Fruit fly (Drosophila melanogaster) whole organism: Measurements from ENCODE around the gene CG14610.

Source experiments
- CG8478 ChIP-seq: fragments of >200 bp; optimal IDR thresholded peaks from 2 replicates; lab custom pipeline; 2018; ENCODE audit warnings: inconsistent platforms
- Dll ChIP-seq: fragments of >200 bp; optimal IDR thresholded peaks from 2 replicates; lab custom pipeline; 2017
- EcR ChIP-seq, 2 experiments: fragments of >200 bp; optimal IDR thresholded peaks; 2 replicates each; lab custom pipeline; 2017; ENCODE audit warnings: missing biosample characterization in 2 of 2, missing genetic modification characterization in 2 of 2, missing genetic modification reagents in 2 of 2
- pan ChIP-seq: fragments of >200 bp; optimal IDR thresholded peaks from 2 replicates; lab custom pipeline; 2017
- psq ChIP-seq: fragments of >200 bp; optimal IDR thresholded peaks from 2 replicates; lab custom pipeline; 2017
- usp ChIP-seq: fragments of >200 bp; optimal IDR thresholded peaks from 2 replicates; lab custom pipeline; 2017; ENCODE audit warnings: missing biosample characterization, missing genetic modification characterization, mixed read lengths

The CG14610 gene

DNA sequence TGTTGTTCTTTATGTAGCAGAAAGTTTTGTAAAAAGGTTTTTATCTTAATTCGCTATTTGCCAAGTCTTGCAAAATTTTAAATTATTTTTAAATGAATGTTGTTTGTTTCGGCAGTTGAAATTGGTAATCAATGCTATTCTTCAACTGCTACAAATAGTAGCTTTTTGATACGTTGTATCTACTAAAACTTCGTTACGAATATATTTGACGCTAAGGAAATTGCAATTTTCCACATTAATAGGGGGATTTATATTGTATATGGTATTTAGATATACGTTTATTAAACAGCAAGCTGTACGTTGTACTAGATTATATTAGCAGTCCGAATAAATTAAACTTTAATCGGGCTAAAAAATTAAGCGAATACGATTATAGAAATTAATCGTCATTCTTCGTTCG is 12.8 kb downstream of the CG14610 start, which contains the start of gene CG31493:
TSS of gene CG31493 (plus strand) at position 301 of the 400 bp plus-strand sequence.
- TF ChIP-seq EcR (GFP tag; optimal IDR thresholded peaks at IDR 0.05; lab: Kevin White, UChicago) (no peak), pan (lab: Kevin White, UChicago) (no peak), psq (lab: Kevin White, UChicago) (no peak), usp (no peak), Dll (lab: Kevin White, UChicago) (no peak), CG8478 (no peak)

DNA sequence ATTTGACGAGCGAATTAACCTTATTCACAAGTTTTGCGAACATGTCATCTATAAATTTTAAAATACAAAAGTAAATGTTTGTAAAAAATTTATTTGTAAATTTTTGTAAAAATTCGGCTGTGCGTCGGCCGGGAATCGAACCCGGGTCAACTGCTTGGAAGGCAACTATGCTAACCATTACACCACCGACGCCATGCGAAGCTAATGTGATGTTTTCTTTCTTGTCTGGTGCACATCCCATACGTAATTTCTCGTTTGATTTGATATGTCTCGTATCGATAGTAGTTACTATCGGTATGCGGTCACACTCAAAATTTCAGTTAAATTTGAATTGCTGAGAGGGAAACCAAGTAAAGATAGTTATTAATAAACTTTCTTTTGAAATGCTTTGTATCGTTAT is 13.3 kb downstream of the CG14610 start:
- TF ChIP-seq EcR (GFP tag; optimal IDR thresholded peaks at IDR 0.05; lab: Kevin White, UChicago) = no peak
- no peak for TF ChIP-seq pan (lab: Kevin White, UChicago)
- TF ChIP-seq usp = no peak
- no peak for TF ChIP-seq psq (lab: Kevin White, UChicago)
- no peak for TF ChIP-seq CG8478
- no peak for TF ChIP-seq Dll (lab: Kevin White, UChicago)

DNA sequence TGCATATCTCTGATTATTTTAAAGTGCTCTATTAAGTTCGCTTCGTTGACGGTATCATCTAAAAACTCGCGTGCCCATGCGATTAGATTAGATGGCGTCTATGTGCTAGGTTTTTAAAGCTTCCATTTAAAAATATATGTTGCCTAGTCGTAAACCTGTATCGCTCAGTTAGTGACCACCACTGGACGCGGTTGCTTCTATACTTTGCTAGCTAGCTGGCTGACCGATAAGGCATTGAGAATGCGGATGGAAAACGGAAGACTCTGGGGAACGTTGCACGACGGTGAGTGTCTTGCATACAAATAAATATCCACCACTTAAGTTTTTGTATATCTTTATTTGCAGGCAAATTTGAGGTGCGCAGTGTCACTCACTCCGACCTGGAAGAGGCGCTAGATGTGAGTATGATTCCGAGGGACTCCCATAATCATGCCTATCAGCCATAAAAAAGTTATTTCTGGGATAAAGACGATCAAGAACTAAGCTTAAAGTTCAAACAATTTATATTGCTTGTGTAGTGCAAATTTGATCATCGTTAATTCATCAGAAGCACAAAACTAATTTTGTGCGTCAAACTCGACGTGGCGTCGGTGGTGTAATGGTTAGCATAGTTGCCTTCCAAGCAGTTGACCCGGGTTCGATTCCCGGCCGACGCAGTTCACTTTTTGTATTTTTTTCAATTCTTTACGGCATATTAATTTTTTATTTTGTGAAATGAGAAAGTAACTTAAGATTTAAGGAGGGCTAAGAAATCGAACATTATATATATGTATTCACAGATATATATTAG is 14.6 kb downstream of the CG14610 start, which contains the start of gene CG31248:
TSS of gene CG31248 (plus strand) at position 41 of the 790 bp plus-strand sequence.
- TF ChIP-seq usp (no peak), pan (lab: Kevin White, UChicago) (no peak), Dll (lab: Kevin White, UChicago) (no peak), EcR (GFP tag; optimal IDR thresholded peaks at IDR 0.05; lab: Kevin White, UChicago) (no peak), CG8478 (no peak), psq (lab: Kevin White, UChicago) (no peak)

DNA sequence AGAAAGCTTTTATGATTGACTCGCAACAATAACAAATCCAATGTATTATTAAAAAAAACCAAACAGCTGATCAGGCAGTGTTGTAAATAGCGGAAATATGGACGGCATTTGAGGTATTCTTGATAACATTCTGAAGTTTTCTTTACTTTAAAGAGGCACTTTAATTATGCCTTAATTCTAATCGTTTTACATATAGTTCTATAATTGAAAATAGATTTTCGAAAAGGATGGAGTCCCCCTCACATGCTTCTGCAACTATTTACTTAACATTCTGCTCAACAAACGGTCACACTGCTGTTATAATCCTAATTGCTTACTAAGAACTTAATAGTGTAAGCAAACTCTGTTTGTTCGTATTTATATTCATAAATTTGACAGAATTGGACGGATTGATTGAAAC is 16.1 kb downstream of the CG14610 start, which contains the start of gene CG10068:
TSS of gene CG10068 (minus strand) at position 62 of the 400 bp plus-strand sequence.
- no peak for TF ChIP-seq pan (lab: Kevin White, UChicago)
- TF ChIP-seq usp = no peak
- TF ChIP-seq EcR (GFP tag; optimal IDR thresholded peaks at IDR 0.05; lab: Kevin White, UChicago) = no peak
- no peak for TF ChIP-seq psq (lab: Kevin White, UChicago)
- no peak for TF ChIP-seq Dll (lab: Kevin White, UChicago)
- TF ChIP-seq CG8478 = no peak

DNA sequence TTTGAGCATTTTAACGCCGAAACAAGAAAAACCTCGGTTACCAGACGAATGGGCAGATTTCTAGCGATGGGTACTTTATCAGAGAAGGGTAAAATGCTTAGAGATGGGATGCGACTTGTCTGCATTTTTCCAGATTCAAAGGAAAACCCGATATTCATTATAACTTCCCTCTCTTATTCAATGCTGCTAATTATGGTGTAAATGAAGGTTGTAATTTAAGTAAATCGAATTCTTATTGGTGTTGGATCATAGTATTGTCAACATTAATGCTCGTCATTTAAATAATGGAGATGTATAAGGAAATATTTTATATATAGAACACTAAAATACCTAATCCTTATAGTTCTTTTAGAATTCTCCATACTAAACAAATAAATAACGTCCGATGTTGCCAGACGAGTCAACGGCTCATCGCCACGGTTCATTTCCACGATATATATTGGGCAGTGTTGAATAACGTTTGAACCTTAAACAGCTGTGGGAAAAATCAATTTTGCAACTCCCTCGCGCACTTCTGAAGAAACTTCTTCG is 19.9 kb downstream of the CG14610 start, which contains the start of the genes Alh and CG10098:
TSS of gene Alh (minus strand) at position 77 of the 531 bp plus-strand sequence.
TSS of gene CG10098 (plus strand) at position 440 of the 531 bp plus-strand sequence.
- TF ChIP-seq CG8478 (no peak), usp (no peak), EcR (GFP tag; optimal IDR thresholded peaks at IDR 0.05; lab: Kevin White, UChicago) (no peak), psq (lab: Kevin White, UChicago) (no peak), Dll (lab: Kevin White, UChicago) (no peak), pan (lab: Kevin White, UChicago) (no peak)

DNA sequence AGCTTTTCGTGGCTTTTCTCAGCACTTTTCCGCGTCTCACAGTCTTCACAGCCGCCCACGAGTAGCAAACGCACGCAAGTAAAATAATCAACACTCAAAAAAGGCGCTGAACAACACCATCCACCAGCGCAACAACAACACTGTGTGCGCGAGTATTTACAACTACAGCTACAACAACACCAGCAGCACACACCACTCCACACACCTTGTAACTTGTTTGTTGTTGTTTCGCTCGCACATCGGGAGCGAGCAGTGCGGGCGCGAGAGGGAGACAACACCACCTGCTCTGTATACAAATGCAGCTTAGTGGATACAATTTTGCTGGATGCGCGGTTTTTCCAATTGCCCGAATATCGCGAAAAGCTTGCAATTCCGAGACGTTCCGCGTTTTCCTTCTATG is 20.4 kb downstream of the CG14610 start:
- TF ChIP-seq psq (lab: Kevin White, UChicago) = no peak
- TF ChIP-seq CG8478 = peak; percentile 85
- TF ChIP-seq EcR (GFP tag; optimal IDR thresholded peaks at IDR 0.05; lab: Kevin White, UChicago) = no peak
- TF ChIP-seq pan (lab: Kevin White, UChicago) = no peak
- TF ChIP-seq Dll (lab: Kevin White, UChicago) = no peak
- no peak for TF ChIP-seq usp

DNA sequence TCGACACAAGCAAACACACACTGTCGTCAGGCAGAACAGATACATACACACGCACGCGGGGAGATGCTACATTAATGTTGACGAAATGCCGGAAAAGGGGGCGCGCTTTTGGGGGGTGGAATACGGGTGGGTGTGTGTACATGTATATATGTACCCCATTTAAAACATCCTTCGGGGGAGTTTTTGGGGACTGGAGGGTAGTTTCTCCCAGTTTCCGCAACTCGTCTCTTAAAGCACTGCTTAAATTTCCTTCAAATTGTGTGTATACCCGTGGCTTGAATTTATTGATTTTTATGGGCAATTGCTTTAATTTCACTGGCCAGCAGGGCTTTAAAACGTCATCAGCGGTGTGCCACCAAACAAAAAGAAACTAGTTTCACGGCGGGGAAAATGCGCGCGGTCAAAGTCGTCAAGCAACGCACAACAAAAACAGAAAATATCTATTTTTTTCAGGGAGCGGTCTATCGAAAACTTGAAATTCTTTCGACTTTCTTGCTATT is 21.0 kb downstream of the CG14610 start:
- TF ChIP-seq EcR (GFP tag; optimal IDR thresholded peaks at IDR 0.05; lab: Kevin White, UChicago) (no peak), Dll (lab: Kevin White, UChicago) (no peak), CG8478 (no peak)

DNA sequence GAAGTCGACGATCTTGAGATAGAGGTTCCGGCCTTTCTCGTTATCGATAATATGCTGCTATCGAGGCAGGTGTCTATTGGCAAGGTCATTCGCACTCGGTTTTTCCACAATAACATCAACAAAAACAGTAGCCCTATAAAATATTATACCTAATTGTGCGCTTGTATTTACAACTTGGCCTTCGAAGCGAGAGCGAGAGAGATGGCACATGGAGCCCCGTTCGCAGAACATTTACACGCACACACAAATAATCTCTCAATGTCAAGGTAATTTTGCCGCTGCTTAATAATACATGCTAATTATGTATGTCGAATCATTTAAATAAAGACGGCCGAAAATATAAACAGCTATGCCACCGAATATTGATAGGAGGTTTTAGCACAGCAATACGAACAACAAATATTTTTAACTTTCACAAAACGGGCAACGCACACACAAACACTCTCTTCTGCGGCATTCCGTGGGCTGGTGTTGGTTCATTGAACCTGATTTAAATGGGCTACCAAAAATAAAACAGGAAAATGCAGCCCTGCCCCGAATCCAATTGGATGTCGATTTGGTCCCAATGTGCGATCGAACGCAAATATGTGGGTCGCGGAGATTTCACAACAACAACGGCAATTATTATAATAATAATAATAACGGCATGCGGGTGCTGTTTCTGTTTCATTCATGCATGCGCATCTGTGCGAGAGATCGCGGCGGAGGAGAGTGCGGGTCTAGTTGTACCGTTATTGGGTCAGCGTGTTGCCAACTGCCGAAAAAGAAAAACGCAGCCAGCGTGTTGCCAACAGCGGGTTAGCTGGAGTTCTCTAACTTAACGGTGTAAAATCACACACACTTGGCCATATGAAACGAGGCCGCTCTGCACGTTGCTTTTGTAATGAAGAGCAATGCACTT is 21.7 kb downstream of the CG14610 start:
- TF ChIP-seq EcR (GFP tag; optimal IDR thresholded peaks at IDR 0.05; lab: Kevin White, UChicago) = peak; percentile 57 to 74
- no peak for TF ChIP-seq usp

DNA sequence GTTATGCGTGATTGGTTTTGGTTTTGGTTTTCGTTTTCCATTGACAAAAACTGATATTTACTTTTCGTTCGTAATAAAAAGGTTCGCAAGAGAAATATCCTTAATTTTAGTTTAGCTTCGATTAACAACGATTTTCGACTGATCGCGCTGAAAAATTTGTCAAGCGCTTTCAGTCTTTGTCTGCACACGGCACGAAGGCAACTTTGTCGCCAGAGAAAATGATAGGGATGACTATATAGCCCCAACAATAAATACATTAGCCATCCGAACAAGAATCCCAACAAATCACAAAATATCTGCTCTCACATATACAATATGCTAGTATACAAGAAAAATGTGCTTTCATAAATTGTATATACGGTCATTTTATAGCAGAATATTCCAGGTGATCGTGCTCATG is 26.5 kb downstream of the CG14610 start, which contains the start of gene Mlp84B:
TSS of gene Mlp84B (minus strand) at position 143 of the 400 bp plus-strand sequence.
- TF ChIP-seq usp (no peak), CG8478 (no peak), pan (lab: Kevin White, UChicago) (no peak), psq (lab: Kevin White, UChicago) (no peak), Dll (lab: Kevin White, UChicago) (no peak), EcR (GFP tag; optimal IDR thresholded peaks at IDR 0.05; lab: Kevin White, UChicago) (no peak)

DNA sequence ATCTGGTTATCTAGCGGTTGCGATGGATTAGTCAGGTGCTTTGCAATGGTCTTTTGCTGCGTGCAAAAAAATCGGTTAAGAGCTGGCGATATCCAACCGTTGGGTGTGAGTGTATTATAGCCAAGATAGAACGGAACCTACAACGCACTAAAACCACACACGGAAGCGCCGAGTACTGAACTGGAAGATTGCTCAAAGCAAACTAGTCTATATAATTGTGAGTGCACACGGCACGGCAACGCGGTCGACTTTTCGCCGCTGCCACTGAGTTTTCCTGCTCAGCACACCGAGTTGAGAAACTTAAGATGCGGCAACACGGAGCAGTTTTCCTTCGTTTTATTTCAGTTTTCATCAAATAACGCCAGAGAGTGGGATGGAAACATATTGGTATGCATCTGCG is 27.6 kb downstream of the CG14610 start:
- TF ChIP-seq EcR (GFP tag; optimal IDR thresholded peaks at IDR 0.05; lab: Kevin White, UChicago) (no peak), psq (lab: Kevin White, UChicago) (no peak), pan (lab: Kevin White, UChicago) (no peak), usp (no peak), CG8478 (no peak), Dll (lab: Kevin White, UChicago) (no peak)

DNA sequence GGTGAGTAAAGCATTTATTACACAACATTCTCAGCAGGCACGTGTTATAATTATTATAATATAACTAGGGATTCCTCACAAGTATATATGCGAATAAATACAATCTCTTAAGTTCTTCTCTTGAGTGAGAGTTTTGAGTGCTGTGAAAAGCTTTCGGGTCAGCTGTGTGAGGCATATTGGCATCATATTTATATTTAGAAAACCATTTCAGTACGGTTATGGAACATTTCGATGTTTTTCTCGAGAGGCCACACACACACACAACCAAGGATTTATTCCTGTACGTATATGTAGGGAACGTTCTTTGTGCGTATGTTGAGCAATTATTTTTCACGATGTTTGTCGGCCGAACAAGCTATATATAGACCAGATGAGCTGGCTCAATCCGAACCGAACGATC is 31.1 kb downstream of the CG14610 start:
- no peak for TF ChIP-seq Dll (lab: Kevin White, UChicago)
